Fruit fly (Drosophila melanogaster): ENCODE results near the gene Mrgn1.

DNA sequence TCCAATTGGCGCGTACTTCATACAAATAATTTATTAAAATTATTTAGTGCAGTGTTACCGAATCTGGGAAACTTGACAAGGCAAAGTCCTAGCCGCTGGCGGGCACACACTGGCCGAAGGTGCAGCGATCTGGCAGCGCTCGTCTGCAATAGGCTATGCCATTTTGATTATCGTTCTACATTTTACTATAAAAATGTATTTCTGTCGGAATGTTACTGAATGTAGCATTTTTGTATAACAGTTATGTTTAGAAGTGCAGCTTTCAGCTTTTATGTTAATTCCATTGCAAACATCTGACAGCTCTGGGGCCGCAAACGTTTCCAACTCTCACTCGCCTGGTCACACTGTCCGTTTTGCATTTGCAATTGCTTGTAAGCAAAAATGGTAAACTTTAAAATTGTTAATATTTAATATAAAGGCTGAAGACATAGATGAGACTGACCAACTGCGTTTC, 22.8 kb upstream of the Mrgn1 start, which contains the start of gene Grip91:
- TF ChIP-seq CG16779 (tag; optimal IDR thresholded peaks at IDR 0.05) (no peak), fkh (GFP tag; optimal IDR thresholded peaks at IDR 0.05) (no peak), vri (GFP tag; optimal IDR thresholded peaks at IDR 0.05) (no peak), CG31627 (GFP tag; optimal IDR thresholded peaks at IDR 0.05) (peak; percentile 2), CG6854 (GFP tag; optimal IDR thresholded peaks at IDR 0.05) (no peak), salr (GFP tag; optimal IDR thresholded peaks at IDR 0.05) (no peak), Blimp-1 (GFP tag; optimal IDR thresholded peaks at IDR 0.05) (no peak), net (GFP tag; optimal IDR thresholded peaks at IDR 0.05) (no peak), CG11294 (GFP tag; IDR thresholded peaks at IDR 0.05) (no peak), Gug (GFP tag; IDR thresholded peaks at IDR 0.05) (no peak), CG8632 (GFP tag; optimal IDR thresholded peaks at IDR 0.05) (no peak), CG6163 (GFP tag; IDR thresholded peaks at IDR 0.05) (no peak)
